Comparison of ENCODE assay signal across 5 worm cellular contexts in genomic region chrV:13961927-13962419, ce11.
TF ChIP-seq lines count a peak whose summit lies in the region.

algn-13 (minus strand) TSS chrV:13961977.
R10D12.13 (plus strand) TSS chrV:13962417.

TF ChIP-seq in whole organism, L1 larva, 84 proteins besides CTCF, POLR2A, EP300 and RAD21 (continues in another document):
- TF ChIP-seq nhr-11 (tag; optimal IDR thresholded peaks at IDR 0.05; lab: Kevin White, UChicago) (peak; percentile 30), lin-14 (GFP tag; optimal IDR thresholded peaks at IDR 0.05; lab: Kevin White, UChicago) (peak; percentile 42), dsc-1 (tag; optimal IDR thresholded peaks at IDR 0.05; lab: Kevin White, UChicago) (peak; percentile 65), nhr-19 (GFP tag; conservative IDR thresholded peaks at IDR 0.05; lab: Robert Waterston, UW) (peak; percentile 52), F16B12.6 (tag; optimal IDR thresholded peaks at IDR 0.05; lab: Kevin White, UChicago) (peak; percentile 9), jun-1 (tag; optimal IDR thresholded peaks at IDR 0.05; lab: Kevin White, UChicago) (no peak), efl-1 (optimal IDR thresholded peaks at IDR 0.05; lab: Kevin White, UChicago) (peak; percentile 63 to 71), efl-1 (GFP tag; optimal IDR thresholded peaks at IDR 0.05 in 1 of 2; lab: Kevin White, UChicago) (peak; percentile 62 to 96), nhr-76 (tag; optimal IDR thresholded peaks at IDR 0.05; lab: Kevin White, UChicago) (peak; percentile 34), egl-27 (tag; optimal IDR thresholded peaks at IDR 0.05; lab: Kevin White, UChicago) (no peak), dpl-1 (GFP tag; optimal IDR thresholded peaks at IDR 0.05; lab: Kevin White, UChicago) (peak; percentile 64 to 71 (median 67)), rnt-1 (tag; optimal IDR thresholded peaks at IDR 0.05; lab: Kevin White, UChicago) (peak; percentile 82), nhr-85 (tag; lab: Kevin White, UChicago) (peak; percentile 74), irx-1 (tag; optimal IDR thresholded peaks at IDR 0.05; lab: Kevin White, UChicago) (peak; percentile 8), skn-1 (tag; optimal IDR thresholded peaks at IDR 0.05; lab: Kevin White, UChicago) (peak; percentile 59), ztf-11 (tag; optimal IDR thresholded peaks at IDR 0.05; lab: Kevin White, UChicago) (peak; percentile 27 to 34), nhr-20 (tag; optimal IDR thresholded peaks at IDR 0.05; lab: Kevin White, UChicago) (peak; percentile 60), snu-23 (GFP tag; optimal IDR thresholded peaks at IDR 0.05; lab: Kevin White, UChicago) (peak; percentile 67)

TF ChIP-seq in whole organism, L3 larva, 47 proteins besides CTCF, POLR2A, EP300 and RAD21 (continues in another document):
- TF ChIP-seq elt-1 (tag; optimal IDR thresholded peaks at IDR 0.05; lab: Kevin White, UChicago) (no peak), lin-15B (tag; optimal IDR thresholded peaks at IDR 0.05; lab: Kevin White, UChicago) (peak; percentile 35), elt-2 (tag; optimal IDR thresholded peaks at IDR 0.05; lab: Kevin White, UChicago) (peak; percentile 41), skn-1 (tag; optimal IDR thresholded peaks at IDR 0.05; lab: Kevin White, UChicago) (peak; percentile 27), unc-39 (tag; optimal IDR thresholded peaks at IDR 0.05; lab: Kevin White, UChicago) (no peak), nhr-23 (tag; optimal IDR thresholded peaks at IDR 0.05; lab: Kevin White, UChicago) (peak; percentile 19), snpc-4 (tag; optimal IDR thresholded peaks at IDR 0.05; lab: Kevin White, UChicago) (peak; percentile 72), ztf-4 (tag; optimal IDR thresholded peaks at IDR 0.05; lab: Kevin White, UChicago) (no peak), nhr-28 (tag; optimal IDR thresholded peaks at IDR 0.05; lab: Kevin White, UChicago) (no peak), nfya-1 (tag; optimal IDR thresholded peaks at IDR 0.05; lab: Kevin White, UChicago; ENCODE audit: insufficient read depth) (peak; percentile 54), elt-3 (tag; optimal IDR thresholded peaks at IDR 0.05; lab: Kevin White, UChicago) (no peak), aly-2 (tag; optimal IDR thresholded peaks at IDR 0.05; lab: Kevin White, UChicago) (no peak), R02D3.7 (tag; optimal IDR thresholded peaks at IDR 0.05; lab: Kevin White, UChicago) (peak; percentile 46), nhr-12 (tag; optimal IDR thresholded peaks at IDR 0.05; lab: Kevin White, UChicago) (no peak), hmg-11 (tag; optimal IDR thresholded peaks at IDR 0.05; lab: Kevin White, UChicago) (peak; percentile 91), ceh-28 (tag; optimal IDR thresholded peaks at IDR 0.05; lab: Kevin White, UChicago) (no peak), nhr-43 (tag; optimal IDR thresholded peaks at IDR 0.05; lab: Kevin White, UChicago; ENCODE audit: poor library complexity, severe bottlenecking) (peak; percentile 76), fos-1 (tag; optimal IDR thresholded peaks at IDR 0.05; lab: Kevin White, UChicago) (no peak), ama-1 (optimal IDR thresholded peaks at IDR 0.05; lab: Kevin White, UChicago) (no peak)

TF ChIP-seq in whole organism, early embryonic, 17 proteins besides CTCF, POLR2A, EP300 and RAD21:
- peak; percentile 80; the same call in 1 of the 2 replicates for TF ChIP-seq tbx-11 (GFP tag; IDR thresholded peaks at IDR 0.05; lab: Robert Waterston, UW)
- TF ChIP-seq tra-4 (tag; optimal IDR thresholded peaks at IDR 0.05; lab: Kevin White, UChicago): peak; percentile 42
- peak; percentile 77 for TF ChIP-seq scrt-1 (GFP tag; IDR thresholded peaks at IDR 0.05; lab: Robert Waterston, UW)
- TF ChIP-seq ama-1 (optimal IDR thresholded peaks at IDR 0.05; lab: Kevin White, UChicago): no peak
- TF ChIP-seq pes-1 (GFP tag; IDR thresholded peaks at IDR 0.05; lab: Robert Waterston, UW): peak; percentile 89
- TF ChIP-seq F13C5.2 (tag; optimal IDR thresholded peaks at IDR 0.05; lab: Kevin White, UChicago): peak; percentile 85
- peak; percentile 73; the same call in 1 of the 2 replicates for TF ChIP-seq tbx-37 (GFP tag; conservative IDR thresholded peaks at IDR 0.05; lab: Robert Waterston, UW)
- peak; percentile 47 for TF ChIP-seq hmbx-1 (tag; optimal IDR thresholded peaks at IDR 0.05; lab: Kevin White, UChicago)
- TF ChIP-seq hnd-1 (tag; optimal IDR thresholded peaks at IDR 0.05; lab: Kevin White, UChicago): peak; percentile 62
- peak; percentile 83 for TF ChIP-seq sea-1 (GFP tag; conservative IDR thresholded peaks at IDR 0.05; lab: Robert Waterston, UW)
- TF ChIP-seq aly-1 (tag; optimal IDR thresholded peaks at IDR 0.05; lab: Kevin White, UChicago): peak; percentile 57
- TF ChIP-seq ceh-13 (GFP tag; optimal IDR thresholded peaks at IDR 0.05; lab: Kevin White, UChicago): peak; percentile 50
- TF ChIP-seq ets-7 (tag; optimal IDR thresholded peaks at IDR 0.05; lab: Kevin White, UChicago): peak; percentile 69
- peak; percentile 77 for TF ChIP-seq hmg-4 (GFP tag; optimal IDR thresholded peaks at IDR 0.05; lab: Kevin White, UChicago)
- peak; percentile 60 for TF ChIP-seq ceh-36 (tag; optimal IDR thresholded peaks at IDR 0.05; lab: Kevin White, UChicago)
- TF ChIP-seq B0310.2 (tag; optimal IDR thresholded peaks at IDR 0.05; lab: Kevin White, UChicago): peak; percentile 48
- TF ChIP-seq flt-1 (GFP tag; IDR thresholded peaks at IDR 0.05; lab: Robert Waterston, UW): peak; percentile 73

TF ChIP-seq in whole organism, midembryonic, 9 proteins besides CTCF, POLR2A, EP300 and RAD21:
- peak; percentile 88 for TF ChIP-seq flt-1 (GFP tag; IDR thresholded peaks at IDR 0.05; lab: Robert Waterston, UW)
- peak; percentile 71 for TF ChIP-seq cog-1 (tag; optimal IDR thresholded peaks at IDR 0.05; lab: Kevin White, UChicago)
- peak; percentile 82; the same call in 1 of the 2 replicates for TF ChIP-seq klf-2 (GFP tag; conservative IDR thresholded peaks at IDR 0.05; lab: Robert Waterston, UW)
- peak; percentile 68 for TF ChIP-seq T22C8.4 (GFP tag; IDR thresholded peaks at IDR 0.05; lab: Robert Waterston, UW)
- peak; percentile 89 for TF ChIP-seq tab-1 (GFP tag; IDR thresholded peaks at IDR 0.05; lab: Robert Waterston, UW)
- TF ChIP-seq ztf-23 (GFP tag; IDR thresholded peaks at IDR 0.05; lab: Robert Waterston, UW): peak; percentile 89
- peak; percentile 68 for TF ChIP-seq ztf-29 (GFP tag; IDR thresholded peaks at IDR 0.05; lab: Robert Waterston, UW)
- no peak; the same call in 1 of the 2 replicates for TF ChIP-seq ref-1 (GFP tag; conservative IDR thresholded peaks at IDR 0.05; lab: Robert Waterston, UW)
- TF ChIP-seq med-1 (GFP tag; optimal IDR thresholded peaks at IDR 0.05; lab: Kevin White, UChicago; ENCODE audit: insufficient read depth): peak; percentile 95

TF ChIP-seq in whole organism, young adult, 124 proteins besides CTCF, POLR2A, EP300 and RAD21 (continues in another document):
- TF ChIP-seq hsf-1 (GFP tag; IDR thresholded peaks at IDR 0.05; lab: Robert Waterston, UW) (peak; percentile 49; the same call in 1 of the 2 replicates), Y67H2A.10 (GFP tag; conservative IDR thresholded peaks at IDR 0.05; lab: Robert Waterston, UW) (no peak), lin-26 (GFP tag; IDR thresholded peaks at IDR 0.05; lab: Robert Waterston, UW) (no peak), Y53G8AR.9 (GFP tag; conservative IDR thresholded peaks at IDR 0.05; lab: Robert Waterston, UW) (no peak), nfya-1 (tag; optimal IDR thresholded peaks at IDR 0.05; lab: Kevin White, UChicago; ENCODE audit: borderline replicate concordance, insufficient read depth) (no peak), die-1 (tag; optimal IDR thresholded peaks at IDR 0.05; lab: Kevin White, UChicago) (no peak), nfyb-1 (GFP tag; IDR thresholded peaks at IDR 0.05; lab: Robert Waterston, UW) (peak; percentile 37; the same call in 1 of the 2 replicates), dpff-1 (tag; optimal IDR thresholded peaks at IDR 0.05; lab: Kevin White, UChicago) (no peak), him-1 (tag; optimal IDR thresholded peaks at IDR 0.05; lab: Kevin White, UChicago) (no peak), somi-1 (GFP tag; optimal IDR thresholded peaks at IDR 0.05; lab: Kevin White, UChicago) (no peak), attf-5 (GFP tag; optimal IDR thresholded peaks at IDR 0.05; lab: Kevin White, UChicago) (peak; percentile 54), egl-18 (GFP tag; IDR thresholded peaks at IDR 0.05; lab: Robert Waterston, UW) (no peak), B0336.3 (GFP tag; IDR thresholded peaks at IDR 0.05; lab: Robert Waterston, UW) (peak; percentile 68), snpc-1.3 (tag; optimal IDR thresholded peaks at IDR 0.05; lab: Kevin White, UChicago; ENCODE audit: insufficient read depth) (peak; percentile 85), hrde-1 (tag; optimal IDR thresholded peaks at IDR 0.05; lab: Kevin White, UChicago; ENCODE audit: borderline replicate concordance) (peak; percentile 9), rcor-1 (GFP tag; IDR thresholded peaks at IDR 0.05; lab: Robert Waterston, UW) (peak; percentile 57; the same call in 1 of the 2 replicates), lsl-1 (GFP tag; optimal IDR thresholded peaks at IDR 0.05; lab: Kevin White, UChicago) (peak; percentile 52), tlf-1 (GFP tag; optimal IDR thresholded peaks at IDR 0.05; lab: Kevin White, UChicago) (peak; percentile 41), ztf-3 (GFP tag; optimal IDR thresholded peaks at IDR 0.05; lab: Kevin White, UChicago) (no peak), unc-62 (GFP tag; optimal IDR thresholded peaks at IDR 0.05; lab: Kevin White, UChicago) (no peak), F49E8.2 (tag; optimal IDR thresholded peaks at IDR 0.05; lab: Kevin White, UChicago; ENCODE audit: insufficient read depth) (peak; percentile 57), lir-1 (GFP tag; conservative IDR thresholded peaks at IDR 0.05; lab: Robert Waterston, UW) (0 out of 2 replicates have a peak, but pooled peaks have one; percentile 22), ztf-6 (GFP tag; IDR thresholded peaks at IDR 0.05; lab: Robert Waterston, UW) (no peak), Y95B8A.8 (GFP tag; IDR thresholded peaks at IDR 0.05; lab: Robert Waterston, UW) (peak; percentile 26; the same call in 1 of the 2 replicates), athp-1 (tag; optimal IDR thresholded peaks at IDR 0.05; lab: Kevin White, UChicago) (no peak), nhr-179 (tag; optimal IDR thresholded peaks at IDR 0.05; lab: Kevin White, UChicago) (no peak), lin-35 (GFP tag; optimal IDR thresholded peaks at IDR 0.05; lab: Kevin White, UChicago) (peak in 2 of 3 experiments; percentile 16 to 68), madf-6 (GFP tag; IDR thresholded peaks at IDR 0.05; lab: Robert Waterston, UW) (peak; percentile 93), mel-28 (tag; optimal IDR thresholded peaks at IDR 0.05; lab: Kevin White, UChicago; ENCODE audit: borderline replicate concordance) (no peak), lin-54 (GFP tag; optimal IDR thresholded peaks at IDR 0.05; lab: Kevin White, UChicago) (peak; percentile 69), rpc-1 (optimal IDR thresholded peaks at IDR 0.05; lab: Kevin White, UChicago) (peak; percentile 44), rpc-1 (tag; optimal IDR thresholded peaks at IDR 0.05; lab: Kevin White, UChicago) (no peak), bed-2 (GFP tag; IDR thresholded peaks at IDR 0.05; lab: Robert Waterston, UW) (no peak), ceh-58 (GFP tag; IDR thresholded peaks at IDR 0.05; lab: Robert Waterston, UW) (no peak)

Comparison
In these comparisons a context has a peak if more than half of its experiments do, and no peak if none do; other contexts are left out.
1. Of the 8 proteins assayed by ChIP-seq in both whole organism, young adult and whole organism, L1 larva: peak only in whole organism, young adult: none; only in whole organism, L1 larva: nhr-90; in both: dpl-1, efl-1, lin-35, snpc-4 and unc-130; in neither: 1; mixed calls (peak in some experiments, not most) for 1.